Fruit fly (Drosophila melanogaster): ENCODE data around the gene Arp5.

The Arp5 gene

dm6 chr3R:18168929-18169350, 16.4 kb upstream of the Arp5 start:
- peak; percentile 19 for TF ChIP-seq h (GFP tag; optimal IDR thresholded peaks at IDR 0.05)
- no peak for TF ChIP-seq Mio (GFP tag; optimal IDR thresholded peaks at IDR 0.05)
- peak; percentile 29 for TF ChIP-seq rgr (GFP tag; optimal IDR thresholded peaks at IDR 0.05)
- no peak for TF ChIP-seq sage (GFP tag; optimal IDR thresholded peaks at IDR 0.05)
- no peak for TF ChIP-seq dsf (GFP tag; optimal IDR thresholded peaks at IDR 0.05; ENCODE audit: borderline replicate concordance)
- peak; percentile 33 for TF ChIP-seq ey (GFP tag; optimal IDR thresholded peaks at IDR 0.05)
- TF ChIP-seq foxo (GFP tag; optimal IDR thresholded peaks at IDR 0.05): peak in 1 of 2 experiments; percentile 50
- TF ChIP-seq fru (GFP tag; optimal IDR thresholded peaks at IDR 0.05): peak; percentile 25
- no peak for TF ChIP-seq lola (GFP tag; optimal IDR thresholded peaks at IDR 0.05)
- peak; percentile 25 for TF ChIP-seq HLH106 (tag; optimal IDR thresholded peaks at IDR 0.05)
- peak; percentile 44 for TF ChIP-seq Hnf4 (GFP tag; optimal IDR thresholded peaks at IDR 0.05)

dm6 chr3R:18169982-18170531, 15.2 kb upstream of the Arp5 start:
- TF ChIP-seq dl (GFP tag; optimal IDR thresholded peaks at IDR 0.05; ENCODE audit: insufficient read depth in 1 of 2, partially characterized antibody in 2 of 2) (peak in 1 of 2 experiments; percentile 35), Jra (GFP tag; optimal IDR thresholded peaks at IDR 0.05) (no peak), br (GFP tag; optimal IDR thresholded peaks at IDR 0.05) (no peak), N (GFP tag; optimal IDR thresholded peaks at IDR 0.05) (no peak), jim (GFP tag; optimal IDR thresholded peaks at IDR 0.05) (no peak), sv (GFP tag; optimal IDR thresholded peaks at IDR 0.05) (no peak), CrebA (GFP tag; optimal IDR thresholded peaks at IDR 0.05; ENCODE audit: borderline replicate concordance) (no peak), Dif (GFP tag; optimal IDR thresholded peaks at IDR 0.05; ENCODE audit: partially characterized antibody) (peak; percentile 63), sage (GFP tag; optimal IDR thresholded peaks at IDR 0.05) (no peak), dsf (GFP tag; optimal IDR thresholded peaks at IDR 0.05; ENCODE audit: borderline replicate concordance) (no peak), rgr (GFP tag; optimal IDR thresholded peaks at IDR 0.05) (no peak), usp (GFP tag; optimal IDR thresholded peaks at IDR 0.05) (no peak), OdsH (GFP tag; optimal IDR thresholded peaks at IDR 0.05) (no peak)

- TF ChIP-seq Abd-B (GFP tag; optimal IDR thresholded peaks at IDR 0.05): no peak
- TF ChIP-seq h (GFP tag; optimal IDR thresholded peaks at IDR 0.05): peak; percentile 78
- TF ChIP-seq woc (GFP tag; optimal IDR thresholded peaks at IDR 0.05): peak; percentile 50
- TF ChIP-seq HLH106 (tag; optimal IDR thresholded peaks at IDR 0.05): peak; percentile 73
- peak; percentile 78 for TF ChIP-seq OdsH (GFP tag; optimal IDR thresholded peaks at IDR 0.05)
- peak; percentile 68 for TF ChIP-seq br (GFP tag; optimal IDR thresholded peaks at IDR 0.05)
- no peak for TF ChIP-seq usp (GFP tag; optimal IDR thresholded peaks at IDR 0.05)
- no peak for TF ChIP-seq N (GFP tag; optimal IDR thresholded peaks at IDR 0.05)
- TF ChIP-seq ey (GFP tag; optimal IDR thresholded peaks at IDR 0.05): peak; percentile 78
- no peak for TF ChIP-seq tai (GFP tag; optimal IDR thresholded peaks at IDR 0.05)
- TF ChIP-seq Sp1 (GFP tag; optimal IDR thresholded peaks at IDR 0.05): no peak
- TF ChIP-seq Dif (GFP tag; optimal IDR thresholded peaks at IDR 0.05; ENCODE audit: partially characterized antibody): no peak
- no peak for TF ChIP-seq Hnf4 (GFP tag; optimal IDR thresholded peaks at IDR 0.05)
- TF ChIP-seq CG9705 (GFP tag; optimal IDR thresholded peaks at IDR 0.05): peak; percentile 65
- TF ChIP-seq Dfd (GFP tag; optimal IDR thresholded peaks at IDR 0.05): no peak
- peak; percentile 51 for TF ChIP-seq dmrt93B (GFP tag; optimal IDR thresholded peaks at IDR 0.05)
- TF ChIP-seq GATAd (GFP tag; optimal IDR thresholded peaks at IDR 0.05): no peak
- peak; percentile 93 for TF ChIP-seq sv (GFP tag; optimal IDR thresholded peaks at IDR 0.05)
- TF ChIP-seq rgr (GFP tag; optimal IDR thresholded peaks at IDR 0.05): no peak
- no peak for TF ChIP-seq dsf (GFP tag; optimal IDR thresholded peaks at IDR 0.05; ENCODE audit: borderline replicate concordance)
- no peak for TF ChIP-seq Jra (GFP tag; optimal IDR thresholded peaks at IDR 0.05)
- peak; percentile 7 for TF ChIP-seq CG32264 (GFP tag; optimal IDR thresholded peaks at IDR 0.05)
- TF ChIP-seq foxo (GFP tag; optimal IDR thresholded peaks at IDR 0.05): peak in 1 of 2 experiments; percentile 77
- TF ChIP-seq Vsx2 (GFP tag; optimal IDR thresholded peaks at IDR 0.05; ENCODE audit: partially characterized antibody): no peak
- no peak for TF ChIP-seq Hr83 (GFP tag; optimal IDR thresholded peaks at IDR 0.05; ENCODE audit: poor library complexity, severe bottlenecking)
- peak; percentile 82 for TF ChIP-seq fru (GFP tag; optimal IDR thresholded peaks at IDR 0.05)
- no peak for TF ChIP-seq Myc (optimal IDR thresholded peaks at IDR 0.05)
- no peak for TF ChIP-seq dl (GFP tag; optimal IDR thresholded peaks at IDR 0.05; ENCODE audit: insufficient read depth in 1 of 2, partially characterized antibody in 2 of 2)
- TF ChIP-seq sage (GFP tag; optimal IDR thresholded peaks at IDR 0.05): no peak
- TF ChIP-seq lola (GFP tag; optimal IDR thresholded peaks at IDR 0.05): no peak
These were observed 13.0 kb upstream of the Arp5 start for dm6 chr3R:18171983-18172967.

Measured in whole organism, wandering third instar larva.